Fruit fly (Drosophila melanogaster): ENCODE data around the gene Sec23.
A peak's percentile ranks its signal among the peaks of the same experiment; 100 is the strongest.

The Sec23 gene

DNA sequence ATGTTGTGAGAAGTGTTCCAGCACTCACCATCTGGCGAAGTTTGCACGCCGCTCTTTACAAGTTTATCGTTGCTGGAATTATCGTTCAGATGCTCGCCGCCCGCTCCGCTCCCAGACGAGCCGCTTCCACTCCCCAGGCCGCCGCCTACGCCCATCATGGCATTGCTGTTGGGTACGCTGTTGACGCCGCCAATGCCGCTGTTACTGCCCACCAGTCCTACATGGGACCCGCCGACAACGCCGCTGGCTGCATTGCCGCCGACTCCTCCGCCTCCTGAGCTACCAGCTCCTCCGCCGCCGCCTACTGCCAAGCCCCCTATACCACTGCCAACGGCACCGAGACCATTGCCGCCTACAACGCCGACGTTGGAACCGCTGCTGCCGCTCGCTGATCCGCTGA, 40.4 kb upstream of the Sec23 start:
- TF ChIP-seq pan (optimal IDR thresholded peaks at IDR 0.05) (no peak), jim (GFP tag; optimal IDR thresholded peaks at IDR 0.05) (no peak), N (GFP tag; optimal IDR thresholded peaks at IDR 0.05) (no peak), usp (GFP tag; optimal IDR thresholded peaks at IDR 0.05) (no peak)

DNA sequence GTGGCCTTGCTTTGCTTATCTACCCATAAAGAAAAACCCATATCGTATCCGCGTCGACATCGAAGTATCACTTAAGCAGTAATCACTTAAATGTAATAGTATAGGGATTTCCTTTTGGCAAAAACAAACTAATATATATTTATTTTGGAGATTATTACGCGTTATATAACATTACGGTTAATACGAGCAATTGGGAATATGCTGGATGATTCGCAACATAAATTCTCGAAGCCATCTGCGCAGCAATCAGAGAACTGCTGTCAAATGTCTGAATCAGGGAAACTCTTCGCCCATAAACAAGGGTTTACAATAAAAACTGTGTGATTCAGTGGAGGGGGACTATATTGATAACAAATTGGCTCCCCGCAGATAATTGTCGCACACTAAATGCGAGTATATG, 38.2 kb upstream of the Sec23 start:
- TF ChIP-seq tai (GFP tag; optimal IDR thresholded peaks at IDR 0.05) (no peak), GATAd (GFP tag; optimal IDR thresholded peaks at IDR 0.05) (no peak), h (GFP tag; optimal IDR thresholded peaks at IDR 0.05) (no peak), Sp1 (GFP tag; optimal IDR thresholded peaks at IDR 0.05) (no peak), jim (GFP tag; optimal IDR thresholded peaks at IDR 0.05) (no peak), HLH106 (tag; optimal IDR thresholded peaks at IDR 0.05) (no peak), Mio (GFP tag; optimal IDR thresholded peaks at IDR 0.05) (no peak)

DNA sequence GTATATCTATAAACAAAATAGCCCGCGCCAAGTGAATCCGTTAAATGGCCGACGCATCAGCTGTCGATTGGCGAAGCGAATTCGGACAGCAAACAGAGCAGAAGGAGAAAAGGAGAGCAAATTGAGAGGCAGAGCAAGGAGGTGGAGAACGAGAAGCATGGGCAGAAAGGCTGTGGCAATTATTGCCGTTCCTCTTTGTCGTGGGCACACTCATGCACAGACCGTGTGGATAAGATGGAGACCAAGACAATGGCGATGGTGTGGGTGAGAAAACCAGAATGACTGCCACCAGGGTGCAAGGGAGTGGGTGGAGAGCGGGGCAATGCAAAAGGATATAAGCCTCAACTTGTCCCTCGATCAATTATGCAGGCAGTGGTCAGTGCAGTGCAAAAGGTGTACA, 37.7 kb upstream of the Sec23 start:
- peak; percentile 31 for TF ChIP-seq fru (GFP tag; optimal IDR thresholded peaks at IDR 0.05)
- TF ChIP-seq Vsx2 (GFP tag; optimal IDR thresholded peaks at IDR 0.05; ENCODE audit: partially characterized antibody), result no peak
- TF ChIP-seq dl (GFP tag; optimal IDR thresholded peaks at IDR 0.05; ENCODE audit: insufficient read depth in 1 of 2, partially characterized antibody in 2 of 2), result peak in 1 of 2 experiments; percentile 28
- no peak for TF ChIP-seq brk (GFP tag; optimal IDR thresholded peaks at IDR 0.05)
- TF ChIP-seq psq (GFP tag; optimal IDR thresholded peaks at IDR 0.05), result peak; percentile 98

DNA sequence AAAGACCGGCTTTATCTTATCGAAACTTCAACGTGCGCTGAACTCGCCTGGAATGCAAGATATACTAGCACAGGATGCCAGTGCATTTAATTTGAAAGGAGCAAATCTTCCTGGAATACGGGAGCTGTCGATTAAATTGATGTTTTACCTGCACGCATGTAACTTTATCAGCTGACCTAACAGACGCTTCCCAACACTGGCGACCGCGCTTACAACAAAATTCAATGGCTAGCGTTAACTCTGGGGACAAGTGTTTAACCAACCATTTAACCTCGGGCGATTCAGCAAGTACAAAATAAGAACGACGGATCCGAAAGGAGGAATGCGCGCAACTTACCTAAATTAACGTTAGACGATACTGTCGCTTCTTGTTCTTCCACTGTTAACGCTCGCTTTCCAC, 37.1 kb upstream of the Sec23 start:
- TF ChIP-seq CG32264 (GFP tag; optimal IDR thresholded peaks at IDR 0.05) (no peak), Jra (GFP tag; optimal IDR thresholded peaks at IDR 0.05) (no peak), Hr78 (GFP tag; optimal IDR thresholded peaks at IDR 0.05) (no peak), tai (GFP tag; optimal IDR thresholded peaks at IDR 0.05) (no peak), brk (GFP tag; optimal IDR thresholded peaks at IDR 0.05) (no peak), Sp1 (GFP tag; optimal IDR thresholded peaks at IDR 0.05) (no peak)

DNA sequence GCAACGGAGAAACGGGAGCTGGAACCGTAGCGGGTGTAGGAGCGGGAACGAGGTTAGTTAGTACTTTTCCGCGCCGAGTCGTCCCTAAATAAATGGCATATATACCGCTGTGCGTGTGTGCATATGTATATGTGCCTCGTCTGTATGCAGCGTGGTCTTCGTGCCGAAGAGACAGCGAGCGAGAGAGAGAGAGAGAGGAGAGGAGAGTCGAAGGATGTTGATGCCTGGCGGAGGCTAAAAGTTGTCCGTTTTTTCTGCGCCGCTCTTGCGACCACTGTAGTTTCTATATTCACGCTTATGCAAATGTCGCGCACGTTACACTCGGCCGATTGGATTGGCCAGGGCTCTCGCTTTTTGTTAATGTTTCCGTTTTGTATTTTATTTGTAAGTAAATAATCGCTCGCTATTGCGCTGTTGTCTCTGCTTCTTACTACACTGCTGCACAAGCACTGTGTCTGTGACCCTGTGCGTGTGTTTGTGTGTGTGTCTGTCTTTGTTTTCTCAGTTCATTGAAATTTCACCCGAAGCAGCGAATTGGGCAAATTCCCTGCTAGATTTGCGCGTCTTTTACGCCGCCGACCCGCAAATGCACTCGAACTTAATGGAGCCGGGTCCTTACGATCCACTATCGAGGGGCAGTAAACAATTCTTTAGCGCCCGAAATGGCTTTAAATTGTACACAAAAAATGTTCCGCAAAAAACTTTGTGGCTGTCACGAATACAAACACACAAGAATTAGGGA, 36.3 kb upstream of the Sec23 start, which contains the start of gene Rga:
Rga (minus strand) TSS at position 741 of the 742 bp plus-strand sequence.
- TF ChIP-seq Hr78 (GFP tag; optimal IDR thresholded peaks at IDR 0.05) (no peak), ey (GFP tag; optimal IDR thresholded peaks at IDR 0.05) (no peak), GATAd (GFP tag; optimal IDR thresholded peaks at IDR 0.05) (no peak), Myc (optimal IDR thresholded peaks at IDR 0.05) (no peak), Mio (GFP tag; optimal IDR thresholded peaks at IDR 0.05) (no peak), woc (GFP tag; optimal IDR thresholded peaks at IDR 0.05) (no peak), h (GFP tag; optimal IDR thresholded peaks at IDR 0.05) (no peak), pan (optimal IDR thresholded peaks at IDR 0.05) (no peak), fru (GFP tag; optimal IDR thresholded peaks at IDR 0.05) (peak; percentile 13), Sp1 (GFP tag; optimal IDR thresholded peaks at IDR 0.05) (no peak), dmrt93B (GFP tag; optimal IDR thresholded peaks at IDR 0.05) (no peak), psq (GFP tag; optimal IDR thresholded peaks at IDR 0.05) (peak; percentile 24), jim (GFP tag; optimal IDR thresholded peaks at IDR 0.05) (no peak), usp (GFP tag; optimal IDR thresholded peaks at IDR 0.05) (no peak), Dfd (GFP tag; optimal IDR thresholded peaks at IDR 0.05) (no peak), Rel (GFP tag; optimal IDR thresholded peaks at IDR 0.05) (no peak), Rel (tag; optimal IDR thresholded peaks at IDR 0.05) (no peak), CG9705 (GFP tag; optimal IDR thresholded peaks at IDR 0.05) (no peak), lola (GFP tag; optimal IDR thresholded peaks at IDR 0.05) (no peak), Dif (GFP tag; optimal IDR thresholded peaks at IDR 0.05; ENCODE audit: partially characterized antibody) (peak; percentile 38), N (GFP tag; optimal IDR thresholded peaks at IDR 0.05) (peak; percentile 6)

DNA sequence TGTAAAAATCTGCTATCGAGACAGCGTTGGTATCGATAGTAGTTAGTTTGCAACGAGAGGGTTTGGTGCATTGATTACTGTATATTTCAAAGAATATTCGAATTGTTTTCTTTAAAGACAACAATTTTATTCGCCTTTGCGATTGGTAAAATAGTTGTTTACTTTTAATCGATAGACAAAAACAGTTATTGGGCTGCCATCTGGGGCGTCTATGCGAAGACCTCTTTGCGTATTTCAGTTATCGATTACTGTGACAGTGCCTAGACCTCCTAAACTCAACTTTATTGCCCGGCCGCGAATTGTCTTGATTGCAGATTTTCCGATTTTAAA, 35.8 kb upstream of the Sec23 start, which contains the start of gene Atu:
Atu (plus strand) TSS at position 245 of the 330 bp plus-strand sequence.
- TF ChIP-seq usp (GFP tag; optimal IDR thresholded peaks at IDR 0.05) (no peak), Jra (GFP tag; optimal IDR thresholded peaks at IDR 0.05) (peak; percentile 58), dl (GFP tag; optimal IDR thresholded peaks at IDR 0.05; ENCODE audit: insufficient read depth in 1 of 2, partially characterized antibody in 2 of 2) (no peak), Dif (GFP tag; optimal IDR thresholded peaks at IDR 0.05; ENCODE audit: partially characterized antibody) (peak; percentile 68), tai (GFP tag; optimal IDR thresholded peaks at IDR 0.05) (no peak), brk (GFP tag; optimal IDR thresholded peaks at IDR 0.05) (no peak), br (GFP tag; optimal IDR thresholded peaks at IDR 0.05) (no peak), CrebA (GFP tag; optimal IDR thresholded peaks at IDR 0.05; ENCODE audit: borderline replicate concordance) (no peak), OdsH (GFP tag; optimal IDR thresholded peaks at IDR 0.05) (no peak), Rel (GFP tag; optimal IDR thresholded peaks at IDR 0.05) (no peak), Rel (tag; optimal IDR thresholded peaks at IDR 0.05) (peak; percentile 16), sv (GFP tag; optimal IDR thresholded peaks at IDR 0.05) (peak; percentile 29), Hr83 (GFP tag; optimal IDR thresholded peaks at IDR 0.05; ENCODE audit: poor library complexity, severe bottlenecking) (no peak), HLH106 (tag; optimal IDR thresholded peaks at IDR 0.05) (peak; percentile 31), GATAd (GFP tag; optimal IDR thresholded peaks at IDR 0.05) (no peak), foxo (GFP tag; optimal IDR thresholded peaks at IDR 0.05) (peak in 1 of 2 experiments; percentile 45), dsf (GFP tag; optimal IDR thresholded peaks at IDR 0.05; ENCODE audit: borderline replicate concordance) (no peak), psq (GFP tag; optimal IDR thresholded peaks at IDR 0.05) (no peak), N (GFP tag; optimal IDR thresholded peaks at IDR 0.05) (no peak), h (GFP tag; optimal IDR thresholded peaks at IDR 0.05) (peak; percentile 53), Dfd (GFP tag; optimal IDR thresholded peaks at IDR 0.05) (no peak), Hnf4 (GFP tag; optimal IDR thresholded peaks at IDR 0.05) (peak; percentile 51), ey (GFP tag; optimal IDR thresholded peaks at IDR 0.05) (peak; percentile 3), lola (GFP tag; optimal IDR thresholded peaks at IDR 0.05) (no peak), fru (GFP tag; optimal IDR thresholded peaks at IDR 0.05) (peak; percentile 43)

All from whole organism, wandering third instar larva.